Fruit fly (Drosophila melanogaster) whole organism, wandering third instar larva: ENCODE data around the gene CG14855.

Experiments
- Abd-B ChIP-seq: fragments of >200 bp; optimal IDR thresholded peaks from 2 replicates; lab custom pipeline; 2017; ENCODE audit warnings: missing biosample characterization, missing genetic modification characterization
- CG32264 ChIP-seq: fragments of 200-800 bp; sonication (Bioruptor generic); optimal IDR thresholded peaks from 2 replicates; lab custom pipeline; 2016; ENCODE audit warnings: missing biosample characterization, missing genetic modification characterization
- CG9705 ChIP-seq: fragments of 200-800 bp; sonication (Bioruptor generic); optimal IDR thresholded peaks from 2 replicates; lab custom pipeline; 2018; ENCODE audit warnings: missing biosample characterization, mild to moderate bottlenecking, missing genetic modification characterization
- CrebA ChIP-seq: fragments of 200-800 bp; sonication (Bioruptor generic); optimal IDR thresholded peaks from 2 replicates; lab custom pipeline; 2016; ENCODE audit warnings: missing biosample characterization, mild to moderate bottlenecking, missing genetic modification characterization, borderline replicate concordance
- Dfd ChIP-seq: fragments of >200 bp; optimal IDR thresholded peaks from 2 replicates; lab custom pipeline; 2017; ENCODE audit warnings: missing biosample characterization, missing genetic modification characterization
- Dif ChIP-seq: fragments of 200-275, 200-300 bp; sonication (Bioruptor generic); optimal IDR thresholded peaks from 2 replicates; lab custom pipeline; 2018; ENCODE audit warnings: missing biosample characterization, missing genetic modification characterization; ENCODE audit not compliant: partially characterized antibody
- GATAd ChIP-seq: sonication (Bioruptor generic); optimal IDR thresholded peaks from 2 replicates; lab custom pipeline; 2016; ENCODE audit warnings: missing biosample characterization, missing genetic modification characterization
- HLH106 ChIP-seq: fragments of 200-800 bp; optimal IDR thresholded peaks from 3 replicates; lab custom pipeline; 2019; ENCODE audit warnings: missing biosample characterization, mild to moderate bottlenecking, missing genetic modification characterization, moderate library complexity
- Hnf4 ChIP-seq: fragments of 200-800 bp; sonication (Bioruptor generic); optimal IDR thresholded peaks from 2 replicates; lab custom pipeline; 2016; ENCODE audit warnings: missing biosample characterization, mild to moderate bottlenecking, missing genetic modification characterization
- Hr83 ChIP-seq: fragments of 200-300 bp; sonication (Bioruptor generic); optimal IDR thresholded peaks from 2 replicates; lab custom pipeline; 2016; ENCODE audit warnings: missing biosample characterization, mild to moderate bottlenecking, missing genetic modification characterization, moderate library complexity; ENCODE audit not compliant: poor library complexity, severe bottlenecking
- Jra ChIP-seq: sonication (Bioruptor generic); optimal IDR thresholded peaks from 2 replicates; lab custom pipeline; 2016; ENCODE audit warnings: missing biosample characterization, missing genetic modification characterization
- Mio ChIP-seq: sonication (Bioruptor generic); optimal IDR thresholded peaks from 2 replicates; lab custom pipeline; 2016; ENCODE audit warnings: missing biosample characterization, missing genetic modification characterization
- Myc ChIP-seq: fragments of >200 bp; optimal IDR thresholded peaks from 2 replicates; lab custom pipeline; 2017
- N ChIP-seq: fragments of >200 bp; optimal IDR thresholded peaks from 2 replicates; lab custom pipeline; 2018; ENCODE audit warnings: missing biosample characterization, missing external identifiers, missing genetic modification characterization
- OdsH ChIP-seq: fragments of 200-800 bp; sonication (Bioruptor generic); optimal IDR thresholded peaks from 2 replicates; lab custom pipeline; 2016; ENCODE audit warnings: missing biosample characterization, mild to moderate bottlenecking, missing genetic modification characterization
- Rel ChIP-seq, 2 experiments: fragments of 200-800 bp; sonication (Bioruptor generic) in 1 of 2; optimal IDR thresholded peaks; 2 replicates in 1 of 2; 3 replicates in 1 of 2; lab custom pipeline; 2016 to 2019; ENCODE audit warnings: mild to moderate bottlenecking in 2 of 2, missing biosample characterization in 2 of 2, missing genetic modification characterization in 2 of 2, moderate library complexity in 1 of 2
- Sp1 ChIP-seq: fragments of 200-800 bp; sonication (Bioruptor generic); optimal IDR thresholded peaks from 3 replicates; lab custom pipeline; 2019; ENCODE audit warnings: missing biosample characterization, mild to moderate bottlenecking, missing genetic modification characterization, moderate library complexity
- Vsx2 ChIP-seq: fragments of 200-300, 225-300 bp; sonication (Bioruptor generic); optimal IDR thresholded peaks from 2 replicates; lab custom pipeline; 2018; ENCODE audit warnings: missing biosample characterization, missing genetic modification characterization; ENCODE audit not compliant: partially characterized antibody
- br ChIP-seq: fragments of 200-800 bp; sonication (Bioruptor generic); optimal IDR thresholded peaks from 2 replicates; lab custom pipeline; 2016; ENCODE audit warnings: missing biosample characterization, missing genetic modification characterization
- brk ChIP-seq: fragments of 200-800 bp; sonication (Bioruptor generic); optimal IDR thresholded peaks from 2 replicates; lab custom pipeline; 2016; ENCODE audit warnings: missing biosample characterization, mild to moderate bottlenecking, missing genetic modification characterization
- dl ChIP-seq, 2 experiments: fragments of 175-275, 200-275 bp in 1 of 2; fragments of 200-275 bp in 1 of 2; sonication (Bioruptor generic); optimal IDR thresholded peaks; lab custom pipeline; 2018; ENCODE audit warnings: mild to moderate bottlenecking in 2 of 2, missing biosample characterization in 2 of 2, missing genetic modification characterization in 2 of 2, moderate library complexity in 2 of 2; ENCODE audit not compliant: partially characterized antibody in 2 of 2, insufficient read depth in 1 of 2
- dsf ChIP-seq: sonication (Bioruptor generic); optimal IDR thresholded peaks from 2 replicates; lab custom pipeline; 2016; ENCODE audit warnings: missing biosample characterization, missing genetic modification characterization, borderline replicate concordance
- ey ChIP-seq: fragments of 200-800 bp; sonication (Bioruptor generic); optimal IDR thresholded peaks from 2 replicates; lab custom pipeline; 2016; ENCODE audit warnings: missing biosample characterization, missing genetic modification characterization
- foxo ChIP-seq, 2 experiments: fragments of 200-800 bp; sonication (Bioruptor generic); optimal IDR thresholded peaks; 2 replicates in 1 of 2; 3 replicates in 1 of 2; lab custom pipeline; 2016 to 2017; ENCODE audit warnings: missing biosample characterization in 2 of 2, missing genetic modification characterization in 2 of 2
- fru ChIP-seq: fragments of 200-800 bp; sonication (Bioruptor generic); optimal IDR thresholded peaks from 3 replicates; lab custom pipeline; 2016; ENCODE audit warnings: missing biosample characterization, mild to moderate bottlenecking, missing genetic modification characterization
- h ChIP-seq: fragments of 200-800 bp; sonication (Bioruptor generic); optimal IDR thresholded peaks from 3 replicates; lab custom pipeline; 2016; ENCODE audit warnings: missing biosample characterization, mild to moderate bottlenecking, missing genetic modification characterization
- jim ChIP-seq: fragments of 175-275, 200-325 bp; sonication (Bioruptor generic); optimal IDR thresholded peaks from 2 replicates; lab custom pipeline; 2016; ENCODE audit warnings: missing biosample characterization, mild to moderate bottlenecking, missing genetic modification characterization
- lola ChIP-seq: fragments of >200 bp; optimal IDR thresholded peaks from 2 replicates; lab custom pipeline; 2017; ENCODE audit warnings: missing biosample characterization, missing genetic modification characterization
- pan ChIP-seq: fragments of >200 bp; optimal IDR thresholded peaks from 2 replicates; lab custom pipeline; 2017
- psq ChIP-seq: fragments of 200-800 bp; sonication (Bioruptor generic); optimal IDR thresholded peaks from 3 replicates; lab custom pipeline; 2017; ENCODE audit warnings: missing biosample characterization, mild to moderate bottlenecking, missing genetic modification characterization, moderate library complexity
- tai ChIP-seq: sonication (Bioruptor generic); optimal IDR thresholded peaks from 2 replicates; lab custom pipeline; 2016; ENCODE audit warnings: missing biosample characterization, missing genetic modification characterization
- usp ChIP-seq: fragments of >200 bp; optimal IDR thresholded peaks from 2 replicates; lab custom pipeline; 2017; ENCODE audit warnings: missing biosample characterization, missing genetic modification characterization
- woc ChIP-seq: sonication (Bioruptor generic); optimal IDR thresholded peaks from 2 replicates; lab custom pipeline; 2016; ENCODE audit warnings: missing biosample characterization, mild to moderate bottlenecking, missing genetic modification characterization

CG14855 gene

DNA sequence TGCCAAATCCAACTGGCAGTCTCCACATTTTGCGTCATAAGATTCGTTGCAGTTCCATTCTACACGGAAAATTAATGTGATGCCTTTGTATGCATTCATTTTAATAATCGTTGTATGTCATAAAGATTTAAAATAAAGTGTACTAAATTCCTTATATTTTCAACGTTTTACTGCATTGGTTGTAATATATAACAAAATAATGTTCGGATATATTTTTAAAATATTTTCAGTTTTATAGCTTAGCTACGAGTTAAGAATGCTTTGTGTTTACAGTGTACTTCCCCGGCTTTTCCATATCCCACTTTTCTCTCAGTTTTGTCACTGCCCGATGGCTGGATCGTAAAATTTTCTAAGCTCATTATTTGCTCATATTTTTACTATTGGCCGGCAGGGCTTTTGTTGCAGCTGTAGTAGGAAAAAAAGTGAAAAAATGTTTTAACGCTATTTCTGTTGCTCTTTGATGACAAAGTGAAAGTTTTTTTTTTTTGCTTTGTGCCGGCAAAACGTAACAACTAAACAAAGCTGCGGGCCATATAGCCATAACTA, 16.3 kb upstream of the CG14855 start:
- TF ChIP-seq dl (GFP tag; optimal IDR thresholded peaks at IDR 0.05; lab: Kevin White, UChicago; ENCODE audit: insufficient read depth in 1 of 2, partially characterized antibody in 2 of 2) (no peak), foxo (GFP tag; optimal IDR thresholded peaks at IDR 0.05; lab: Kevin White, UChicago) (peak in 1 of 2 experiments; percentile 8), CG32264 (GFP tag; lab: Kevin White, UChicago) (no peak)

DNA sequence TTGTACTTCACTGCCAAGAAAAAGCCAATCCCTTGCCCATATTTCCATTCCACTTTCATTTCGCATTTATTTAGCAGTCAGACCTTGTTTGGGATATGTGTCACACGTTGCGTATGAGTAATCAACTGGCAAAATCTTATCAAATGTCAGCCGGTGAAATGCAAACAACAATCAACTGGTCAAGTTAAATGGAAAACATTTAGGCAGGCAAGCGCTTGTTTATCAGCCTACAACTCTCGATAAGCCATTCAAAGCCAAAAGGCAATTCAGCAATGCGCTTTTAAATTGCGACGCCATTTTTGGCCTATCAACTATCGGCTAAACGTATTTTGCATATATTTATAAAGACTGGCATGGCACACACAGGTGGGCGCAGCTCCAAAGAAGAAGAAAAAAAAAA, 15.4 kb upstream of the CG14855 start:
- TF ChIP-seq Jra, result peak; percentile 28
- peak; percentile 2 for TF ChIP-seq Hnf4
- peak; percentile 11 for TF ChIP-seq h (GFP tag; lab: Kevin White, UChicago)
- TF ChIP-seq jim, result no peak
- no peak for TF ChIP-seq Rel (GFP tag; optimal IDR thresholded peaks at IDR 0.05; lab: Kevin White, UChicago)
- no peak for TF ChIP-seq Rel (tag; optimal IDR thresholded peaks at IDR 0.05; lab: Kevin White, UChicago)
- no peak for TF ChIP-seq HLH106 (tag; lab: Kevin White, UChicago)
- no peak for TF ChIP-seq Sp1 (GFP tag; lab: Kevin White, UChicago)
- no peak for TF ChIP-seq br (GFP tag; lab: Kevin White, UChicago)
- no peak for TF ChIP-seq CG32264 (GFP tag; lab: Kevin White, UChicago)

dm6 chr3R:14785335-14785734, 10.8 kb upstream of the CG14855 start:
- TF ChIP-seq lola (GFP tag; lab: Kevin White, UChicago) (no peak), Hnf4 (no peak), tai (GFP tag; lab: Kevin White, UChicago) (no peak), Dfd (GFP tag; lab: Kevin White, UChicago) (no peak), Jra (no peak), Abd-B (no peak), usp (GFP tag; lab: Kevin White, UChicago) (no peak), fru (GFP tag; lab: Kevin White, UChicago) (no peak), Myc (lab: Kevin White, UChicago) (no peak), woc (GFP tag; lab: Kevin White, UChicago) (no peak), N (GFP tag; lab: Kevin White, UChicago) (no peak), GATAd (GFP tag; lab: Kevin White, UChicago) (no peak), dsf (no peak), Mio (GFP tag; lab: Kevin White, UChicago) (no peak), Rel (GFP tag; optimal IDR thresholded peaks at IDR 0.05; lab: Kevin White, UChicago) (no peak), Rel (tag; optimal IDR thresholded peaks at IDR 0.05; lab: Kevin White, UChicago) (no peak), ey (GFP tag; lab: Kevin White, UChicago) (no peak), h (GFP tag; lab: Kevin White, UChicago) (no peak), psq (no peak)

DNA sequence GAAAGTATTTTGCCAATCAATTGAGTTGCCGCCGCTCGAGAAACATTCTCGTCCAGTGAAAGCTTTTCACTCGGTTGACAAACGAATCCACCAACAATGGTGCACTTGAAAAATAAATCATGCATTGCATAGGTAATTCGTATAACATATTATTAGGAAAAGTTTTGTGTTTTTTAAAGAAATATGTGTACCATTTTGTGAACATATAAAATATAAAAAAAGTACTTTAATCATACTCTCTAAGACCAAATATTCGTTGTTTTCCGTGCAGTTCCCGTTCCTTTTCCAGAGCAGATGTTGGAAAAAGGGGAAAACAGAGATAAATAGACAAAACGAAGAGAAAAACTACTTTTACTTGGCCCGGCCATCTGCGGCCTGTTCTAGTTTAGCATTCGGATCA, 9.4 kb upstream of the CG14855 start:
- TF ChIP-seq Dif, result no peak
- TF ChIP-seq GATAd (GFP tag; lab: Kevin White, UChicago), result no peak
- TF ChIP-seq OdsH (GFP tag; lab: Kevin White, UChicago), result no peak
- TF ChIP-seq dsf, result no peak
- TF ChIP-seq pan (lab: Kevin White, UChicago), result no peak
- TF ChIP-seq woc (GFP tag; lab: Kevin White, UChicago), result no peak
- no peak for TF ChIP-seq Dfd (GFP tag; lab: Kevin White, UChicago)
- TF ChIP-seq, all 38 proteins: peak for 0

dm6 chr3R:14798626-14799258, 2.6 kb downstream of the CG14855 start, which contains the start of gene CG14856:
Gene CG14856 (plus strand): TSS chr3R:14798986.
- TF ChIP-seq Jra, result no peak
- no peak for TF ChIP-seq Dif
- TF ChIP-seq h (GFP tag; lab: Kevin White, UChicago), result no peak
- no peak for TF ChIP-seq N (GFP tag; lab: Kevin White, UChicago)
- TF ChIP-seq usp (GFP tag; lab: Kevin White, UChicago), result no peak
- no peak for TF ChIP-seq Dfd (GFP tag; lab: Kevin White, UChicago)
- TF ChIP-seq Hr83 (GFP tag; lab: Kevin White, UChicago), result no peak
- no peak for TF ChIP-seq Myc (lab: Kevin White, UChicago)
- no peak for TF ChIP-seq Hnf4
- no peak for TF ChIP-seq Vsx2 (GFP tag; lab: Kevin White, UChicago)
- TF ChIP-seq CG9705 (GFP tag; lab: Kevin White, UChicago), result no peak
- TF ChIP-seq fru (GFP tag; lab: Kevin White, UChicago), result no peak
- TF ChIP-seq foxo (GFP tag; optimal IDR thresholded peaks at IDR 0.05; lab: Kevin White, UChicago), result no peak
- TF ChIP-seq dsf, result no peak
- no peak for TF ChIP-seq CG32264 (GFP tag; lab: Kevin White, UChicago)
- no peak for TF ChIP-seq CrebA (GFP tag; lab: Kevin White, UChicago)
- no peak for TF ChIP-seq pan (lab: Kevin White, UChicago)
- no peak for TF ChIP-seq psq
- no peak for TF ChIP-seq brk (GFP tag; lab: Kevin White, UChicago)
- no peak for TF ChIP-seq ey (GFP tag; lab: Kevin White, UChicago)
